Worm (Caenorhabditis elegans) whole organism, mixed stage, embryonic: ENCODE results near the gene F23D12.3.

ENCODE experiments used
- ceh-83 ChIP-seq: fragments of 200-800 bp; sonication (Bioruptor generic); optimal IDR thresholded peaks from 2 replicates; lab custom pipeline; 2018; ENCODE audit warnings: mild to moderate bottlenecking, missing genetic modification characterization, missing compliant biosample characterization
- elt-1 ChIP-seq: sonication (generic microtip); optimal IDR thresholded peaks from 2 replicates; lab custom pipeline; 2017; ENCODE audit warnings: missing genetic modification characterization, mild to moderate bottlenecking, missing compliant biosample characterization, antibody characterized with exemption, moderate library complexity, borderline replicate concordance; ENCODE audit not compliant: insufficient read depth
- elt-3 ChIP-seq: fragments of 150-350 bp; optimal IDR thresholded peaks from 2 replicates; lab custom pipeline; 2014; ENCODE audit warnings: missing biosample characterization, missing genetic modification characterization
- lin-13 ChIP-seq: fragments of 150-350 bp; optimal IDR thresholded peaks from 2 replicates; lab custom pipeline; 2014; ENCODE audit warnings: missing biosample characterization, missing genetic modification characterization
- nhr-237 ChIP-seq: fragments of 150-350 bp; optimal IDR thresholded peaks from 2 replicates; lab custom pipeline; 2014; ENCODE audit warnings: missing biosample characterization, missing genetic modification characterization
- nhr-28 ChIP-seq: fragments of 150-350 bp; optimal IDR thresholded peaks from 2 replicates; lab custom pipeline; 2014; ENCODE audit warnings: missing biosample characterization, missing genetic modification characterization
- nhr-76 ChIP-seq: sonication (generic microtip); optimal IDR thresholded peaks from 2 replicates; lab custom pipeline; 2017; ENCODE audit warnings: missing biosample characterization, missing genetic modification characterization
- pha-4 ChIP-seq: fragments of 150-350 bp; optimal IDR thresholded peaks from 2 replicates; lab custom pipeline; 2018; ENCODE audit warnings: missing biosample characterization, missing genetic modification reagents, missing genetic modification characterization
- snpc-4 ChIP-seq: fragments of 150-350 bp; optimal IDR thresholded peaks from 2 replicates; lab custom pipeline; 2014; ENCODE audit warnings: missing biosample characterization, missing genetic modification characterization
- unc-39 ChIP-seq: fragments of 150-350 bp; optimal IDR thresholded peaks from 2 replicates; lab custom pipeline; 2014; ENCODE audit warnings: missing biosample characterization, missing genetic modification characterization
- zip-8 ChIP-seq: fragments of 150-350 bp; optimal IDR thresholded peaks from 2 replicates; lab custom pipeline; 2014; ENCODE audit warnings: missing biosample characterization, missing genetic modification characterization

DNA sequence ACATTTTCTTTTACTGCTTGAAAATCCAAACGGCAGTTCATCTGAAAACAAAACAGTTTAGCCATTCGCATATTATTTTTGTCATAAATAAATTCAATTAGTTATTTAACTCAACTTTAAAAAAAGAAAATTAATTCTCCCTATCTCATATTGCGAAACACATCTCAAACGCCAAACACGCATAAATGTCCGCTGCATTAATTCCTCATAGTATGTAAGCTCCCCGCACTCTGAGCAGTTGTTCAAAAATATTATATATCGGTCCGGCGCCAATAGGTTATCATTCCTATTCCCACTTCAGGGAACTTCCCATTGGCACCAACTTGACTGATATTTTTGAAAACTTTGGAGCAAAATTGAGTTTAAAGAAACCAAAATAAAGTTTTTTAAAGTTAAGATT, 35.8 kb downstream of the F23D12.3 start:
- TF ChIP-seq lin-13 (tag; lab: Kevin White, UChicago) (no peak), nhr-237 (no peak), pha-4 (tag; lab: Kevin White, UChicago) (no peak), zip-8 (tag; lab: Kevin White, UChicago) (no peak), unc-39 (tag; lab: Kevin White, UChicago) (no peak), ceh-83 (GFP tag; lab: Kevin White, UChicago) (no peak), nhr-76 (tag; lab: Kevin White, UChicago) (no peak), nhr-28 (tag; lab: Kevin White, UChicago) (no peak), snpc-4 (tag; lab: Kevin White, UChicago) (no peak), elt-1 (tag; lab: Kevin White, UChicago) (no peak), elt-3 (tag; lab: Kevin White, UChicago) (no peak)
